Fruit fly (Drosophila melanogaster): ENCODE results near the gene CG14050.

Gene CG14050

DNA sequence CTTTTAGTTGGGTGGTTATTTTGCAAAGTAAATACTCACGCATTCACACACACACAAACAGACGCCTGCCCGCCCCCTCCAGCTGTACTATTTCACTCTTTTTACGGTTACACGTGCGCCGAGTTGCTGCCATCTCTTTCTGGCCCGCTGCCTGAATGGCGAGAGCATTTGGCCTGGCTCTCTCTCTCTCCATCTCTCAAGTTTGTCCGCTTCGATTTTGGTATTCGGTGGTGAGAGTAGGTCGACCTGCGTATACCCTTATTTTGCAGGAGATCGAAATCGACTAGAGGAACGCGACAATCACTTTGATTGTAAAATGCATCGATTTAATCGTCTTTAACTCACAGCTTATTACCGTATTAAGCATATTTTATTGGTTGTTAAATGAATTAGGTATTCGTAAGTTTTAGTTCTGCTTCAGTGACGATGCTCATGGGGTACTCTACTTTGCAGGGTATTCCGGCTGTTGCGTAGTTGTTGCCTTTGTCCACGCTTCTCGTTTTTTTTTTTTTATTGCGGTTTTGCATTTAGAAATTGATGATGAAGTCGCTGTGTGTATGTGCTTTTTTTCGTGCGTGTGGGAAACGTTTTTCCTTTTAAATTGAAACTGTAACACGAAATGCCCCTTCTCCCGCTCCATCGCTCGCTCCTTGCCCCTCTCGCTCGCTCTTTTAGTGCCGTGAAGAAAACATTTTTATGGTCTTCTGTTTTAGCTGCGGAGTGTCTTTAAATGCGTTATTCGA is 22.1 kb downstream of the CG14050 start (continued):
- peak; percentile 89 for TF ChIP-seq CG13424 (tag; optimal IDR thresholded peaks at IDR 0.05)
- TF ChIP-seq CG6254 (GFP tag; optimal IDR thresholded peaks at IDR 0.05): peak; percentile 72
- TF ChIP-seq CG12236 (GFP tag; optimal IDR thresholded peaks at IDR 0.05): peak; percentile 87
- TF ChIP-seq CG12104 (GFP tag; optimal IDR thresholded peaks at IDR 0.05): no peak
- TF ChIP-seq H15 (GFP tag; IDR thresholded peaks at IDR 0.05): peak; percentile 46; the same call in 1 of the 3 replicates
- TF ChIP-seq ind (GFP tag; optimal IDR thresholded peaks at IDR 0.05): peak; percentile 89
- TF ChIP-seq Lpt (GFP tag; optimal IDR thresholded peaks at IDR 0.05): no peak
- peak; percentile 77 for TF ChIP-seq salm (tag; optimal IDR thresholded peaks at IDR 0.05)
- TF ChIP-seq ftz-f1 (GFP tag; optimal IDR thresholded peaks at IDR 0.05): peak; percentile 73
- TF ChIP-seq CG14050 (GFP tag; IDR thresholded peaks at IDR 0.05): peak; percentile 83
- TF ChIP-seq CG17568 (GFP tag; optimal IDR thresholded peaks at IDR 0.05): peak; percentile 79
- TF ChIP-seq btn (GFP tag; optimal IDR thresholded peaks at IDR 0.05): peak; percentile 90
- peak; percentile 88 for TF ChIP-seq CG8388 (GFP tag; optimal IDR thresholded peaks at IDR 0.05)
- TF ChIP-seq HHEX (GFP tag; optimal IDR thresholded peaks at IDR 0.05): peak; percentile 89
- TF ChIP-seq CG16813 (GFP tag; IDR thresholded peaks at IDR 0.05; ENCODE audit: partially characterized antibody): no peak
- TF ChIP-seq Hsf (GFP tag; optimal IDR thresholded peaks at IDR 0.05): peak; percentile 91
- peak; percentile 55; the same call in 1 of the 2 replicates for TF ChIP-seq CG11247 (GFP tag; IDR thresholded peaks at IDR 0.05)
- TF ChIP-seq her (GFP tag; optimal IDR thresholded peaks at IDR 0.05): peak; percentile 91
- peak; percentile 86 for TF ChIP-seq CG8089 (GFP tag; optimal IDR thresholded peaks at IDR 0.05)
- peak; percentile 52 for TF ChIP-seq CG10959 (GFP tag; IDR thresholded peaks at IDR 0.05)
- TF ChIP-seq lab (GFP tag; optimal IDR thresholded peaks at IDR 0.05): peak; percentile 94
- TF ChIP-seq CG13123 (GFP tag; optimal IDR thresholded peaks at IDR 0.05): peak; percentile 62
- peak; percentile 84 for TF ChIP-seq kay (GFP tag; optimal IDR thresholded peaks at IDR 0.05)
- TF ChIP-seq bowl (GFP tag; IDR thresholded peaks at IDR 0.05): 0 out of 2 replicates have a peak, but pooled peaks have one; percentile 50
- peak; percentile 97 for TF ChIP-seq Med (GFP tag)
- peak; percentile 92 for TF ChIP-seq gem (tag; optimal IDR thresholded peaks at IDR 0.05)
- peak; percentile 73 for TF ChIP-seq nau (GFP tag; optimal IDR thresholded peaks at IDR 0.05)
- TF ChIP-seq CrebB (tag; optimal IDR thresholded peaks at IDR 0.05): peak; percentile 90
- TF ChIP-seq Gsc (GFP tag; IDR thresholded peaks at IDR 0.05): peak; percentile 54; the same call in 1 of the 2 replicates
- TF ChIP-seq CG4730 (GFP tag; IDR thresholded peaks at IDR 0.05): peak; percentile 46; the same call in 1 of the 2 replicates
- peak; percentile 12; the same call in 1 of the 2 replicates for TF ChIP-seq CG13287 (GFP tag; IDR thresholded peaks at IDR 0.05; ENCODE audit: partially characterized antibody)
- peak; percentile 94 for TF ChIP-seq fu2 (GFP tag; optimal IDR thresholded peaks at IDR 0.05)
- TF ChIP-seq sens-2 (GFP tag; IDR thresholded peaks at IDR 0.05): peak; percentile 63; the same call in 1 of the 2 replicates
- TF ChIP-seq CG9609 (GFP tag; optimal IDR thresholded peaks at IDR 0.05): peak; percentile 93
- peak; percentile 57 for TF ChIP-seq CG6272 (GFP tag; IDR thresholded peaks at IDR 0.05)
- TF ChIP-seq gcm2 (GFP tag; optimal IDR thresholded peaks at IDR 0.05): peak; percentile 49
- TF ChIP-seq fd3F (GFP tag; optimal IDR thresholded peaks at IDR 0.05): peak; percentile 75
- peak; percentile 80 for TF ChIP-seq sug (tag; optimal IDR thresholded peaks at IDR 0.05)
- peak; percentile 93 for TF ChIP-seq Mad (GFP tag; optimal IDR thresholded peaks at IDR 0.05)
- peak; percentile 42 for TF ChIP-seq p53 (GFP tag; optimal IDR thresholded peaks at IDR 0.05)
- peak; percentile 89 for TF ChIP-seq CG13296 (GFP tag; optimal IDR thresholded peaks at IDR 0.05)
- TF ChIP-seq Atf6 (GFP tag; IDR thresholded peaks at IDR 0.05): peak; percentile 88
- TF ChIP-seq seq (GFP tag; IDR thresholded peaks at IDR 0.05): peak; percentile 90
- peak; percentile 22 for TF ChIP-seq ash1 (GFP tag; optimal IDR thresholded peaks at IDR 0.05)
- TF ChIP-seq tap (tag; optimal IDR thresholded peaks at IDR 0.05): peak; percentile 84
- TF ChIP-seq NC2β (GFP tag; optimal IDR thresholded peaks at IDR 0.05): peak; percentile 83
- TF ChIP-seq CG7271 (tag; optimal IDR thresholded peaks at IDR 0.05): peak; percentile 25
- peak; percentile 90 for TF ChIP-seq CG12659 (GFP tag; optimal IDR thresholded peaks at IDR 0.05)
- peak; percentile 83 for TF ChIP-seq zfh1 (GFP tag; IDR thresholded peaks at IDR 0.05)
